Fruit fly (Drosophila melanogaster): ENCODE results near the gene CG7632.

The CG7632 gene

DNA sequence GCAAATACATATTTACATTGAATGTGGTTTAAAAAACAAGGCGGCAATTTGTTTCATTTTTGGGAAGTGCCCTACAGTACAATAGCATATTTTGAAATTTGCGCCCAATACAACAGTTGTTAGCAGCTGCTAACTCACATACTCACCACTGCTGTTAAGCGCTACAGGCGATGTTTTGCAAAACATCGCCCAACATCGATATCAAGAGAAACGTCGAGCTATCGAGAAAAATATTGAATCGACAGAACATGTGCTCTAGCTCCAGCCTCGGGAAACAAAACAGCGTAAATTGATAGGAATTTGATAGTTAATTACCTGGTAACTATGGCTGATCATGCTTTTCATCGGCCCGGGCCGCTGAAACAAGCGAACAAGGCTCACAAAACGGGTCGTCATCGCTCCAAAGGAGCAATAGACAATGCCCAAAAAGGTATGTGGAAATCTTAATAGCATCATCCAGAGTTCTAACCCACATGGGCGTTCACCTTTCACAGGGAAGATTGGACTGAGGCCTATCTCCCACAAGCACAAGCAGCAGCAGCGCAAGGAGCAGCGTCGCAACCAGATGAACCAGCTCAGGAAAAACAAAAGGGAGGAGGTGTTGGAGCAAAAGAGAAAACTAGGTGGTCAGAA lies 30.6 kb downstream of the CG7632 start, which contains the start of gene Tsr1 (continued):
- TF ChIP-seq CG30403 (GFP tag; optimal IDR thresholded peaks at IDR 0.05) (no peak), NC2β (GFP tag; optimal IDR thresholded peaks at IDR 0.05) (no peak), eve (GFP tag; optimal IDR thresholded peaks at IDR 0.05) (no peak), zen2 (GFP tag; IDR thresholded peaks at IDR 0.05; ENCODE audit: partially characterized antibody) (peak; percentile 94), nau (GFP tag; optimal IDR thresholded peaks at IDR 0.05) (no peak), CG1647 (GFP tag; optimal IDR thresholded peaks at IDR 0.05) (no peak), shn (GFP tag; optimal IDR thresholded peaks at IDR 0.05) (no peak), CG4617 (GFP tag; optimal IDR thresholded peaks at IDR 0.05; ENCODE audit: borderline replicate concordance) (peak; percentile 32), HmgZ (tag; optimal IDR thresholded peaks at IDR 0.05) (peak; percentile 33), CG7928 (GFP tag; optimal IDR thresholded peaks at IDR 0.05) (no peak), vnd (GFP tag; IDR thresholded peaks at IDR 0.05; ENCODE audit: partially characterized antibody) (peak; percentile 79), CG9797 (GFP tag; optimal IDR thresholded peaks at IDR 0.05) (peak; percentile 12), en (GFP tag; optimal IDR thresholded peaks at IDR 0.05) (no peak), CG34224 (GFP tag; IDR thresholded peaks at IDR 0.05; ENCODE audit: partially characterized antibody) (peak; percentile 94), lbe (GFP tag; optimal IDR thresholded peaks at IDR 0.05) (no peak), CG2712 (tag; optimal IDR thresholded peaks at IDR 0.05) (peak; percentile 59), Tbp (GFP tag; optimal IDR thresholded peaks at IDR 0.05) (no peak), Chrac-16 (GFP tag; optimal IDR thresholded peaks at IDR 0.05) (no peak), CG3281 (GFP tag; optimal IDR thresholded peaks at IDR 0.05) (no peak), MBD-R2 (GFP tag; IDR thresholded peaks at IDR 0.05) (peak; percentile 47), pan (optimal IDR thresholded peaks at IDR 0.05) (no peak), pan (GFP tag; optimal IDR thresholded peaks at IDR 0.05 in 1 of 2, IDR thresholded peaks at IDR 0.05 in 1 of 2) (no peak), crp (GFP tag; optimal IDR thresholded peaks at IDR 0.05) (peak in 1 of 2 experiments; percentile 52), hb (GFP tag; IDR thresholded peaks at IDR 0.05; ENCODE audit: partially characterized antibody) (peak; percentile 55; the same call in 1 of the 3 replicates), Bdp1 (GFP tag; optimal IDR thresholded peaks at IDR 0.05) (no peak), nerfin-2 (GFP tag; IDR thresholded peaks at IDR 0.05; ENCODE audit: partially characterized antibody) (peak; percentile 83), Fer3 (tag; optimal IDR thresholded peaks at IDR 0.05) (no peak), Deaf1 (tag; optimal IDR thresholded peaks at IDR 0.05) (no peak), bowl (GFP tag; IDR thresholded peaks at IDR 0.05) (no peak), bcd (GFP tag; optimal IDR thresholded peaks at IDR 0.05) (no peak), CG8281 (tag; optimal IDR thresholded peaks at IDR 0.05) (no peak), Vsx1 (GFP tag; optimal IDR thresholded peaks at IDR 0.05) (no peak), CG7839 (tag; optimal IDR thresholded peaks at IDR 0.05) (no peak), MESR4 (GFP tag; optimal IDR thresholded peaks at IDR 0.05) (peak; percentile 81), YL-1 (GFP tag; optimal IDR thresholded peaks at IDR 0.05) (peak; percentile 78), fd102C (GFP tag; optimal IDR thresholded peaks at IDR 0.05) (no peak), lov (optimal IDR thresholded peaks at IDR 0.05) (no peak), lov (GFP tag; IDR thresholded peaks at IDR 0.05) (no peak), knrl (GFP tag; IDR thresholded peaks at IDR 0.05; ENCODE audit: partially characterized antibody) (peak; percentile 76; the same call in 2 of the 3 replicates), CG2889 (GFP tag; IDR thresholded peaks at IDR 0.05) (no peak), pum (GFP tag; optimal IDR thresholded peaks at IDR 0.05) (no peak), CG12236 (GFP tag; optimal IDR thresholded peaks at IDR 0.05) (no peak), HLHmδ (GFP tag; optimal IDR thresholded peaks at IDR 0.05) (no peak), CG16813 (GFP tag; IDR thresholded peaks at IDR 0.05; ENCODE audit: partially characterized antibody) (peak; percentile 81), slou (GFP tag; optimal IDR thresholded peaks at IDR 0.05) (no peak), Hmx (GFP tag; optimal IDR thresholded peaks at IDR 0.05) (no peak), CG16779 (GFP tag; IDR thresholded peaks at IDR 0.05) (no peak), gfzf (GFP tag; optimal IDR thresholded peaks at IDR 0.05) (peak; percentile 19), Antp (GFP tag; optimal IDR thresholded peaks at IDR 0.05) (no peak), chinmo (GFP tag; IDR thresholded peaks at IDR 0.05; ENCODE audit: partially characterized antibody) (peak; percentile 94)
